Fruit fly (Drosophila melanogaster) whole organism, embryonic: ENCODE results near the gene CG17646.

Experiments
- Ada2b ChIP-seq: fragments of 200-800 bp; sonication (Bioruptor generic); IDR thresholded peaks from 2 replicates; pipeline ENCODE4 v1.3.6; 2022; ENCODE audit warnings: missing biosample characterization, missing genetic modification characterization
- Atf3 ChIP-seq: fragments of 200-800 bp; sonication (Bioruptor generic); optimal IDR thresholded peaks from 3 replicates; lab custom pipeline; 2016; ENCODE audit warnings: missing biosample characterization, missing genetic modification characterization
- CG10209 ChIP-seq: fragments of 200-800 bp; sonication (Bioruptor generic); optimal IDR thresholded peaks from 3 replicates; lab custom pipeline; 2017; ENCODE audit warnings: missing biosample characterization, mild to moderate bottlenecking, missing genetic modification characterization, missing genetic modification reagents
- CG12769 ChIP-seq: fragments of 200-800 bp; sonication (Bioruptor generic); optimal IDR thresholded peaks from 2 replicates; lab custom pipeline; 2019; ENCODE audit warnings: missing biosample characterization, mild to moderate bottlenecking, missing genetic modification characterization, moderate library complexity
- CG15514 ChIP-seq: fragments of 200-800 bp; sonication (Bioruptor generic); optimal IDR thresholded peaks from 3 replicates; lab custom pipeline; 2017; ENCODE audit warnings: missing biosample characterization, missing genetic modification characterization, mild to moderate bottlenecking, moderate library complexity, missing genetic modification reagents
- CG16779 ChIP-seq: fragments of 200-800 bp; sonication (Bioruptor generic); IDR thresholded peaks from 2 replicates; pipeline ENCODE4 v1.3.6; 2022; ENCODE audit warnings: missing biosample characterization, missing genetic modification characterization
- CG16815 ChIP-seq: fragments of 200-800 bp; sonication (Bioruptor generic); optimal IDR thresholded peaks from 3 replicates; lab custom pipeline; 2017; ENCODE audit warnings: missing biosample characterization, mild to moderate bottlenecking, missing genetic modification characterization
- CG17385 ChIP-seq: fragments of 200-800 bp; sonication (Bioruptor generic); optimal IDR thresholded peaks from 3 replicates; lab custom pipeline; 2018; ENCODE audit warnings: missing biosample characterization, mild to moderate bottlenecking, missing genetic modification characterization
- CG17829 ChIP-seq: fragments of 200-800 bp; optimal IDR thresholded peaks from 2 replicates; lab custom pipeline; 2019; ENCODE audit warnings: missing biosample characterization, mild to moderate bottlenecking, missing genetic modification characterization, moderate library complexity
- CG18599 ChIP-seq: fragments of 200-800 bp; sonication (Bioruptor generic); optimal IDR thresholded peaks from 3 replicates; lab custom pipeline; 2017; ENCODE audit warnings: missing biosample characterization, missing genetic modification characterization, mild to moderate bottlenecking, moderate library complexity, missing genetic modification reagents
- CG30403 ChIP-seq: fragments of 200-800 bp; sonication (Bioruptor generic); optimal IDR thresholded peaks from 3 replicates; lab custom pipeline; 2016; ENCODE audit warnings: missing biosample characterization, missing genetic modification characterization
- CG31388 ChIP-seq: fragments of 200-800 bp; sonication (Bioruptor generic); optimal IDR thresholded peaks from 2 replicates; lab custom pipeline; 2016; ENCODE audit warnings: missing biosample characterization, missing genetic modification characterization
- CG32772 ChIP-seq: fragments of 200-800 bp; sonication (Bioruptor generic); IDR thresholded peaks from 2 replicates; pipeline ENCODE4 v1.3.6; 2022; ENCODE audit warnings: missing biosample characterization, missing genetic modification characterization
- CG3281 ChIP-seq: fragments of 200-800 bp; sonication (Bioruptor generic); optimal IDR thresholded peaks from 3 replicates; lab custom pipeline; 2017; ENCODE audit warnings: missing biosample characterization, mild to moderate bottlenecking, missing genetic modification characterization
- CG33557 ChIP-seq: fragments of 200-800 bp; sonication (Bioruptor generic); optimal IDR thresholded peaks from 2 replicates; lab custom pipeline; 2019; ENCODE audit warnings: missing biosample characterization, mild to moderate bottlenecking, missing genetic modification characterization, moderate library complexity
- CG3847 ChIP-seq: fragments of 200-800 bp; sonication (Bioruptor generic); IDR thresholded peaks from 2 replicates; pipeline ENCODE4 v1.3.6; 2022; ENCODE audit warnings: missing biosample characterization, missing genetic modification characterization
- CG3995 ChIP-seq: fragments of 200-800 bp; sonication (Bioruptor generic); optimal IDR thresholded peaks from 3 replicates; lab custom pipeline; 2016; ENCODE audit warnings: missing biosample characterization, missing genetic modification characterization
- CG6254 ChIP-seq: fragments of 200-800 bp; sonication (Bioruptor generic); optimal IDR thresholded peaks from 3 replicates; lab custom pipeline; 2017; ENCODE audit warnings: mild to moderate bottlenecking, missing biosample characterization, missing genetic modification reagents, missing genetic modification characterization
- CG6654 ChIP-seq: fragments of 200-800 bp; sonication (Bioruptor generic); optimal IDR thresholded peaks from 2 replicates; lab custom pipeline; 2017; ENCODE audit warnings: missing biosample characterization, mild to moderate bottlenecking, missing genetic modification characterization
- CG7271 ChIP-seq: fragments of 200-800 bp; sonication (Bioruptor generic); optimal IDR thresholded peaks from 2 replicates; lab custom pipeline; 2018; ENCODE audit warnings: missing biosample characterization, mild to moderate bottlenecking, missing genetic modification characterization, moderate library complexity
- CG7372 ChIP-seq: fragments of 200-800 bp; sonication (Bioruptor generic); IDR thresholded peaks from 2 replicates; pipeline ENCODE4 v1.3.6; 2022; ENCODE audit warnings: missing biosample characterization, missing genetic modification characterization
- CG7786 ChIP-seq: fragments of 200-800 bp; sonication (Bioruptor generic); optimal IDR thresholded peaks from 2 replicates; lab custom pipeline; 2016; ENCODE audit warnings: missing biosample characterization, missing genetic modification characterization
- CG7928 ChIP-seq: fragments of 200-800 bp; sonication (Bioruptor generic); optimal IDR thresholded peaks from 2 replicates; lab custom pipeline; 2017; ENCODE audit warnings: missing biosample characterization, mild to moderate bottlenecking, missing genetic modification characterization
- CG8290 ChIP-seq, 3 experiments: fragments of 200-800 bp; sonication (Bioruptor generic); optimal IDR thresholded peaks; 2 replicates each; lab custom pipeline; 2016 to 2019; ENCODE audit warnings: missing biosample characterization in 3 of 3, missing genetic modification characterization in 3 of 3, mild to moderate bottlenecking in 2 of 3, moderate library complexity in 1 of 3
- CG9609 ChIP-seq: fragments of 200-800 bp; sonication (Bioruptor generic); optimal IDR thresholded peaks from 3 replicates; lab custom pipeline; 2016; ENCODE audit warnings: missing biosample characterization, missing genetic modification characterization
- Chrac-16 ChIP-seq: fragments of 200-800 bp; sonication (Bioruptor generic); optimal IDR thresholded peaks from 3 replicates; lab custom pipeline; 2016; ENCODE audit warnings: missing biosample characterization, missing genetic modification characterization
- Dbx ChIP-seq: fragments of 200-800 bp; sonication (Bioruptor generic); IDR thresholded peaks from 3 replicates; pipeline ENCODE4 v1.3.6; 2022; ENCODE audit warnings: missing biosample characterization, missing genetic modification characterization
- Drgx ChIP-seq: fragments of 200-800 bp; sonication (Bioruptor generic); IDR thresholded peaks from 2 replicates; pipeline ENCODE4 v1.3.6; 2022; ENCODE audit warnings: missing biosample characterization, missing genetic modification characterization
- Fer3 ChIP-seq: fragments of 200-800 bp; sonication (Bioruptor generic); optimal IDR thresholded peaks from 2 replicates; lab custom pipeline; 2018; ENCODE audit warnings: missing biosample characterization, mild to moderate bottlenecking, missing genetic modification characterization, moderate library complexity
- Lim3 ChIP-seq: fragments of 200-800 bp; sonication (Bioruptor generic); IDR thresholded peaks from 2 replicates; pipeline ENCODE4 v1.3.6; 2022; ENCODE audit warnings: missing biosample characterization, missing genetic modification characterization
- MBD-R2 ChIP-seq: fragments of 200-800 bp; sonication (Bioruptor generic); IDR thresholded peaks from 2 replicates; pipeline ENCODE4 v1.3.6; 2022; ENCODE audit warnings: missing biosample characterization, missing genetic modification characterization
- Oaz ChIP-seq: fragments of 200-800 bp; sonication (Bioruptor generic); IDR thresholded peaks from 2 replicates; pipeline ENCODE4 v1.3.6; 2022; ENCODE audit warnings: missing biosample characterization, missing genetic modification characterization
- Xbp1 ChIP-seq: fragments of 200-800 bp; sonication (Bioruptor generic); optimal IDR thresholded peaks from 3 replicates; lab custom pipeline; 2016; ENCODE audit warnings: missing biosample characterization, mild to moderate bottlenecking, missing genetic modification characterization
- al ChIP-seq: fragments of 200-800 bp; sonication (Bioruptor generic); IDR thresholded peaks from 2 replicates; pipeline ENCODE4 v1.3.6; 2022; ENCODE audit warnings: missing biosample characterization, missing genetic modification characterization
- bcd ChIP-seq: fragments of 200-800 bp; sonication (Bioruptor generic); optimal IDR thresholded peaks from 2 replicates; lab custom pipeline; 2017; ENCODE audit warnings: missing biosample characterization, mild to moderate bottlenecking, missing genetic modification characterization
- disco-r ChIP-seq: fragments of 200-800 bp; sonication (Bioruptor generic); optimal IDR thresholded peaks from 2 replicates; lab custom pipeline; 2016; ENCODE audit warnings: missing biosample characterization, missing genetic modification characterization
- dmrt99B ChIP-seq: fragments of 200-800 bp; sonication (Bioruptor generic); optimal IDR thresholded peaks from 2 replicates; lab custom pipeline; 2018; ENCODE audit warnings: missing biosample characterization, mild to moderate bottlenecking, missing genetic modification characterization, moderate library complexity
- esg ChIP-seq: fragments of 200-800 bp; sonication (Bioruptor generic); conservative IDR thresholded peaks from 2 replicates; pipeline ENCODE4 v1.3.6; 2022; ENCODE audit warnings: missing biosample characterization, missing genetic modification characterization
- fd3F ChIP-seq: fragments of 200-800 bp; sonication (Bioruptor generic); optimal IDR thresholded peaks from 2 replicates; lab custom pipeline; 2018; ENCODE audit warnings: missing biosample characterization, mild to moderate bottlenecking, missing genetic modification characterization, moderate library complexity
- gcm ChIP-seq: fragments of 200-800 bp; sonication (Bioruptor generic); optimal IDR thresholded peaks from 2 replicates; lab custom pipeline; 2019; ENCODE audit warnings: missing biosample characterization, mild to moderate bottlenecking, missing genetic modification characterization, moderate library complexity
- gem ChIP-seq: fragments of 200-800 bp; sonication (Bioruptor generic); optimal IDR thresholded peaks from 2 replicates; lab custom pipeline; 2019; ENCODE audit warnings: missing biosample characterization, mild to moderate bottlenecking, missing genetic modification characterization, moderate library complexity
- mam ChIP-seq: fragments of 200-800 bp; sonication (Bioruptor generic); optimal IDR thresholded peaks from 3 replicates; lab custom pipeline; 2016; ENCODE audit warnings: missing biosample characterization, missing genetic modification characterization
- nom ChIP-seq: fragments of 200-800 bp; sonication (Bioruptor generic); optimal IDR thresholded peaks from 2 replicates; lab custom pipeline; 2017; ENCODE audit warnings: missing biosample characterization, missing genetic modification characterization, mild to moderate bottlenecking, moderate library complexity, missing genetic modification reagents
- onecut ChIP-seq: fragments of 200-800 bp; sonication (Bioruptor generic); IDR thresholded peaks from 2 replicates; pipeline ENCODE4 v1.3.6; 2022; ENCODE audit warnings: missing biosample characterization, missing genetic modification characterization
- peb ChIP-seq: fragments of 200-800 bp; sonication (Bioruptor generic); IDR thresholded peaks from 2 replicates; pipeline ENCODE4 v1.3.6; 2022; ENCODE audit warnings: missing biosample characterization, missing genetic modification characterization
- pfk ChIP-seq: fragments of 200-800 bp; sonication (Bioruptor generic); optimal IDR thresholded peaks from 2 replicates; lab custom pipeline; 2018; ENCODE audit warnings: missing biosample characterization, mild to moderate bottlenecking, missing genetic modification characterization, moderate library complexity
- pho ChIP-seq: fragments of 200-800 bp; sonication (Bioruptor generic); optimal IDR thresholded peaks from 2 replicates; lab custom pipeline; 2016; ENCODE audit warnings: missing biosample characterization, missing genetic modification characterization
- pum ChIP-seq: fragments of 200-800 bp; sonication (Bioruptor generic); optimal IDR thresholded peaks from 2 replicates; lab custom pipeline; 2016; ENCODE audit warnings: missing biosample characterization, missing genetic modification characterization
- slbo ChIP-seq: fragments of 200-800 bp; sonication (Bioruptor generic); IDR thresholded peaks from 2 replicates; pipeline ENCODE4 v1.3.6; 2022; ENCODE audit warnings: missing biosample characterization, missing genetic modification characterization
- tin ChIP-seq: fragments of 200-800 bp; sonication (Bioruptor generic); optimal IDR thresholded peaks from 3 replicates; lab custom pipeline; 2016; ENCODE audit warnings: missing biosample characterization, missing genetic modification characterization

Gene CG17646

dm6 chr2L:1729607-1730011 lies 2.7 kb upstream of the CG17646 start, which contains the start of the genes Eno and CG31937 (continued):
- TF ChIP-seq CG6254 (GFP tag; lab: Kevin White, UChicago) (no peak), Xbp1 (GFP tag; lab: Kevin White, UChicago) (peak; percentile 45), Oaz (GFP tag; lab: Robert Waterston, UW) (peak; percentile 56; the same call in 1 of the 2 replicates), Ada2b (GFP tag; lab: Robert Waterston, UW) (peak; percentile 57), nom (GFP tag; lab: Kevin White, UChicago) (peak; percentile 77), CG3281 (GFP tag; lab: Kevin White, UChicago) (peak; percentile 62), mam (GFP tag; lab: Kevin White, UChicago) (peak; percentile 59), CG7271 (tag; lab: Kevin White, UChicago) (no peak), CG6654 (GFP tag; lab: Kevin White, UChicago) (no peak), CG15514 (GFP tag; lab: Kevin White, UChicago) (peak; percentile 52), CG12769 (peak; percentile 76), gem (tag; lab: Kevin White, UChicago) (peak; percentile 70), CG31388 (GFP tag; lab: Kevin White, UChicago) (no peak), CG16779 (no peak), Fer3 (tag; lab: Kevin White, UChicago) (peak; percentile 27), al (GFP tag; lab: Robert Waterston, UW) (peak; percentile 72), CG10209 (peak; percentile 48), tin (GFP tag; lab: Kevin White, UChicago) (peak; percentile 17), slbo (GFP tag; lab: Robert Waterston, UW) (peak; percentile 76), CG17385 (peak; percentile 47), CG16815 (peak; percentile 37), peb (GFP tag; lab: Robert Waterston, UW) (no peak), onecut (peak; percentile 14; the same call in 1 of the 2 replicates), esg (GFP tag; lab: Robert Waterston, UW) (peak; percentile 51), gcm (peak; percentile 42), CG7786 (GFP tag; lab: Kevin White, UChicago) (peak; percentile 67), CG30403 (GFP tag; lab: Kevin White, UChicago) (peak; percentile 63), MBD-R2 (GFP tag; lab: Robert Waterston, UW) (peak; percentile 86), dmrt99B (tag; lab: Kevin White, UChicago) (peak; percentile 40), CG7372 (no peak), fd3F (peak; percentile 3), CG7928 (peak; percentile 89), Atf3 (GFP tag; lab: Kevin White, UChicago) (no peak), disco-r (GFP tag; lab: Kevin White, UChicago) (peak; percentile 19), CG8290 (GFP tag; optimal IDR thresholded peaks at IDR 0.05; lab: Kevin White, UChicago) (no peak), CG8290 (tag; optimal IDR thresholded peaks at IDR 0.05; lab: Kevin White, UChicago) (peak in 1 of 2 experiments; percentile 59), CG3847 (GFP tag; lab: Robert Waterston, UW) (0 out of 2 replicates have a peak, but pooled peaks have one; percentile 21), Chrac-16 (GFP tag; lab: Kevin White, UChicago) (peak; percentile 65), CG32772 (GFP tag; lab: Robert Waterston, UW) (peak; percentile 41; the same call in 1 of the 2 replicates), CG33557 (GFP tag; lab: Kevin White, UChicago) (no peak), Dbx (GFP tag; lab: Robert Waterston, UW) (peak; percentile 69; the same call in 2 of the 3 replicates), pum (GFP tag; lab: Kevin White, UChicago) (peak; percentile 18), CG9609 (peak; percentile 49), CG18599 (peak; percentile 39), CG3995 (GFP tag; lab: Kevin White, UChicago) (peak; percentile 98), Drgx (GFP tag; lab: Robert Waterston, UW) (peak; percentile 49), pfk (GFP tag; lab: Kevin White, UChicago) (no peak), pho (GFP tag; lab: Kevin White, UChicago) (peak; percentile 37), Lim3 (no peak), bcd (GFP tag; lab: Kevin White, UChicago) (peak; percentile 52), CG17829 (tag; lab: Kevin White, UChicago) (peak; percentile 4)
